Worm (Caenorhabditis elegans): ENCODE measurements around the gene Y55D5A.1.

- no peak for TF ChIP-seq flt-1 (GFP tag; IDR thresholded peaks at IDR 0.05)
- no peak for TF ChIP-seq tab-1 (GFP tag; IDR thresholded peaks at IDR 0.05)
- TF ChIP-seq klf-2 (GFP tag; conservative IDR thresholded peaks at IDR 0.05) = no peak
- TF ChIP-seq T22C8.4 (GFP tag; IDR thresholded peaks at IDR 0.05) = no peak
- no peak for TF ChIP-seq ztf-23 (GFP tag; IDR thresholded peaks at IDR 0.05)
- TF ChIP-seq ref-1 (GFP tag; conservative IDR thresholded peaks at IDR 0.05) = no peak
- TF ChIP-seq cog-1 (tag; optimal IDR thresholded peaks at IDR 0.05) = no peak
- TF ChIP-seq ztf-29 (GFP tag; IDR thresholded peaks at IDR 0.05) = no peak
Measured at ce11 chrIII:2989957-2990356, 7.7 kb downstream of the Y55D5A.1 start, which contains the start of gene Y55D5A.4.

Data from whole organism, midembryonic.